Fruit fly (Drosophila melanogaster) whole organism, embryonic: Measurements from ENCODE around the gene sals.

Source experiments
- Asciz ChIP-seq: fragments of 200-800 bp; sonication (Bioruptor generic); optimal IDR thresholded peaks from 2 replicates; lab custom pipeline; 2017; ENCODE audit warnings: missing biosample characterization, mild to moderate bottlenecking, missing genetic modification characterization, missing genetic modification reagents
- CG11456 ChIP-seq: fragments of 200-800 bp; sonication (Bioruptor generic); IDR thresholded peaks from 3 replicates; pipeline ENCODE4 v1.3.6; 2022; ENCODE audit warnings: missing biosample characterization, missing genetic modification characterization
- CG11696 ChIP-seq: fragments of 200-800 bp; sonication (Bioruptor generic); IDR thresholded peaks from 2 replicates; pipeline ENCODE4 v1.3.6; 2022; ENCODE audit warnings: missing biosample characterization, missing genetic modification characterization
- CG12744 ChIP-seq: fragments of 200-800 bp; sonication (Bioruptor generic); optimal IDR thresholded peaks from 2 replicates; lab custom pipeline; 2016; ENCODE audit warnings: missing biosample characterization, missing genetic modification characterization
- CG12769 ChIP-seq: fragments of 200-800 bp; sonication (Bioruptor generic); optimal IDR thresholded peaks from 2 replicates; lab custom pipeline; 2019; ENCODE audit warnings: missing biosample characterization, mild to moderate bottlenecking, missing genetic modification characterization, moderate library complexity
- CG14014 ChIP-seq: fragments of 200-800 bp; sonication (Bioruptor generic); IDR thresholded peaks from 2 replicates; pipeline ENCODE4 v1.3.6; 2022; ENCODE audit warnings: missing biosample characterization, missing genetic modification characterization
- CG14050 ChIP-seq: fragments of 200-800 bp; sonication (Bioruptor generic); IDR thresholded peaks from 3 replicates; pipeline ENCODE4 v1.3.6; 2022; ENCODE audit warnings: missing biosample characterization, missing genetic modification characterization
- CG15601 ChIP-seq: fragments of 200-800 bp; sonication (Bioruptor generic); optimal IDR thresholded peaks from 3 replicates; lab custom pipeline; 2019; ENCODE audit warnings: missing biosample characterization, mild to moderate bottlenecking, missing genetic modification characterization, moderate library complexity
- CG1602 ChIP-seq: fragments of 200-800 bp; sonication (Bioruptor generic); optimal IDR thresholded peaks from 3 replicates; lab custom pipeline; 2016; ENCODE audit warnings: missing biosample characterization, missing genetic modification characterization
- CG16813 ChIP-seq: fragments of 200-800 bp; sonication (Bioruptor generic); IDR thresholded peaks from 3 replicates; pipeline ENCODE4 v1.3.6; 2022; ENCODE audit warnings: missing biosample characterization, missing genetic modification characterization; ENCODE audit not compliant: partially characterized antibody
- CG17186 ChIP-seq: fragments of 200-800 bp; sonication (Bioruptor generic); optimal IDR thresholded peaks from 3 replicates; lab custom pipeline; 2017; ENCODE audit warnings: missing biosample characterization, missing genetic modification reagents, missing genetic modification characterization
- CG18011 ChIP-seq: fragments of 200-800 bp; sonication (Bioruptor generic); optimal IDR thresholded peaks from 2 replicates; lab custom pipeline; 2017; ENCODE audit warnings: missing biosample characterization, missing genetic modification characterization, mild to moderate bottlenecking, moderate library complexity, missing genotype
- CG1832 ChIP-seq: fragments of 200-800 bp; sonication (Bioruptor generic); optimal IDR thresholded peaks from 2 replicates; lab custom pipeline; 2017; ENCODE audit warnings: missing biosample characterization, mild to moderate bottlenecking, missing genetic modification characterization, inconsistent platforms
- CG18476 ChIP-seq: fragments of 200-800 bp; sonication (Bioruptor generic); optimal IDR thresholded peaks from 2 replicates; lab custom pipeline; 2016; ENCODE audit warnings: missing biosample characterization, mild to moderate bottlenecking, missing genetic modification characterization
- CG2202 ChIP-seq: fragments of 200-800 bp; sonication (Bioruptor generic); optimal IDR thresholded peaks from 2 replicates; lab custom pipeline; 2018; ENCODE audit warnings: missing biosample characterization, mild to moderate bottlenecking, missing genetic modification characterization
- CG2875 ChIP-seq: fragments of 200-800 bp; sonication (Bioruptor generic); optimal IDR thresholded peaks from 2 replicates; lab custom pipeline; 2017; ENCODE audit warnings: missing biosample characterization, mild to moderate bottlenecking, missing genetic modification characterization, missing genetic modification reagents
- CG30403 ChIP-seq: fragments of 200-800 bp; sonication (Bioruptor generic); optimal IDR thresholded peaks from 3 replicates; lab custom pipeline; 2016; ENCODE audit warnings: missing biosample characterization, missing genetic modification characterization
- CG31388 ChIP-seq: fragments of 200-800 bp; sonication (Bioruptor generic); optimal IDR thresholded peaks from 2 replicates; lab custom pipeline; 2016; ENCODE audit warnings: missing biosample characterization, missing genetic modification characterization
- CG42726 ChIP-seq: fragments of 200-800 bp; sonication (Bioruptor generic); IDR thresholded peaks from 2 replicates; pipeline ENCODE4 v1.3.6; 2022; ENCODE audit warnings: missing biosample characterization, missing genetic modification characterization; ENCODE audit not compliant: partially characterized antibody
- CG4617 ChIP-seq: fragments of 200-800 bp; sonication (Bioruptor generic); optimal IDR thresholded peaks from 3 replicates; lab custom pipeline; 2016; ENCODE audit warnings: missing biosample characterization, missing genetic modification characterization, borderline replicate concordance
- CG6813 ChIP-seq: fragments of 200-800 bp; sonication (Bioruptor generic); optimal IDR thresholded peaks from 2 replicates; lab custom pipeline; 2017; ENCODE audit warnings: missing biosample characterization, missing genetic modification characterization, mild to moderate bottlenecking, moderate library complexity, missing genetic modification reagents
- CG8765 ChIP-seq: fragments of 200-800 bp; sonication (Bioruptor generic); IDR thresholded peaks from 2 replicates; pipeline ENCODE4 v1.3.6; 2022; ENCODE audit warnings: missing biosample characterization, missing genetic modification characterization
- CG8924 ChIP-seq: fragments of 200-800 bp; optimal IDR thresholded peaks from 3 replicates; lab custom pipeline; 2019; ENCODE audit warnings: missing biosample characterization, mild to moderate bottlenecking, missing genetic modification characterization, moderate library complexity
- CG9817 ChIP-seq: fragments of 200-800 bp; sonication (Bioruptor generic); optimal IDR thresholded peaks from 2 replicates; lab custom pipeline; 2018; ENCODE audit warnings: missing biosample characterization, mild to moderate bottlenecking, missing genetic modification characterization, moderate library complexity
- CG9876 ChIP-seq: fragments of 200-800 bp; sonication (Bioruptor generic); optimal IDR thresholded peaks from 2 replicates; lab custom pipeline; 2016; ENCODE audit warnings: missing biosample characterization, missing genetic modification characterization
- Chrac-16 ChIP-seq: fragments of 200-800 bp; sonication (Bioruptor generic); optimal IDR thresholded peaks from 3 replicates; lab custom pipeline; 2016; ENCODE audit warnings: missing biosample characterization, missing genetic modification characterization
- CkIIα-i1 ChIP-seq: fragments of 200-800 bp; sonication (Bioruptor generic); IDR thresholded peaks from 2 replicates; pipeline ENCODE4 v1.3.6; 2022; ENCODE audit warnings: missing biosample characterization, missing genetic modification characterization
- Deaf1 ChIP-seq: fragments of 200-800 bp; optimal IDR thresholded peaks from 3 replicates; lab custom pipeline; 2019; ENCODE audit warnings: missing biosample characterization, mild to moderate bottlenecking, missing genetic modification characterization, moderate library complexity
- Dll ChIP-seq: fragments of 200-800 bp; sonication (Bioruptor generic); IDR thresholded peaks from 4 replicates; pipeline ENCODE4 v1.3.6; 2022; ENCODE audit warnings: missing biosample characterization, missing genetic modification characterization; ENCODE audit not compliant: partially characterized antibody
- Dp ChIP-seq: fragments of 200-800 bp; sonication (Bioruptor generic); optimal IDR thresholded peaks from 2 replicates; lab custom pipeline; 2018; ENCODE audit warnings: missing biosample characterization, mild to moderate bottlenecking, missing genetic modification characterization, moderate library complexity
- HLH54F ChIP-seq: fragments of 200-800 bp; sonication (Bioruptor generic); optimal IDR thresholded peaks from 3 replicates; lab custom pipeline; 2016; ENCODE audit warnings: missing biosample characterization, missing genetic modification characterization
- MBD-R2 ChIP-seq: fragments of 200-800 bp; sonication (Bioruptor generic); IDR thresholded peaks from 2 replicates; pipeline ENCODE4 v1.3.6; 2022; ENCODE audit warnings: missing biosample characterization, missing genetic modification characterization
- Mes4 ChIP-seq: fragments of 200-800 bp; sonication (Bioruptor generic); optimal IDR thresholded peaks from 2 replicates; lab custom pipeline; 2016; ENCODE audit warnings: missing biosample characterization, missing genetic modification characterization
- Ptx1 ChIP-seq: fragments of 200-800 bp; sonication (Bioruptor generic); IDR thresholded peaks from 2 replicates; pipeline ENCODE4 v1.3.6; 2022; ENCODE audit warnings: missing biosample characterization, missing genetic modification characterization
- Spps ChIP-seq: fragments of 200-800 bp; sonication (Bioruptor generic); optimal IDR thresholded peaks from 2 replicates; lab custom pipeline; 2018; ENCODE audit warnings: missing biosample characterization, mild to moderate bottlenecking, missing genetic modification characterization
- ap ChIP-seq: fragments of 200-800 bp; sonication (Bioruptor generic); IDR thresholded peaks from 2 replicates; pipeline ENCODE4 v1.3.6; 2022; ENCODE audit warnings: missing biosample characterization, missing genetic modification characterization
- ash1 ChIP-seq: fragments of 200-800 bp; sonication (Bioruptor generic); optimal IDR thresholded peaks from 2 replicates; lab custom pipeline; 2018; ENCODE audit warnings: missing biosample characterization, mild to moderate bottlenecking, missing genetic modification characterization
- chinmo ChIP-seq: fragments of 200-800 bp; sonication (Bioruptor generic); IDR thresholded peaks from 4 replicates; pipeline ENCODE4 v1.3.6; 2022; ENCODE audit warnings: missing biosample characterization, missing genetic modification characterization; ENCODE audit not compliant: partially characterized antibody
- croc ChIP-seq: fragments of 200-800 bp; sonication (Bioruptor generic); conservative IDR thresholded peaks from 3 replicates; pipeline ENCODE4 v1.3.6; 2022; ENCODE audit warnings: missing biosample characterization, missing genetic modification characterization
- crp ChIP-seq, 2 experiments: fragments of 200-800 bp; sonication (Bioruptor generic); optimal IDR thresholded peaks; 2 replicates in 1 of 2; 3 replicates in 1 of 2; lab custom pipeline; 2017; ENCODE audit warnings: missing biosample characterization in 2 of 2, missing genetic modification characterization in 2 of 2, mild to moderate bottlenecking in 1 of 2, moderate library complexity in 1 of 2
- dan ChIP-seq: fragments of 200-800 bp; sonication (Bioruptor generic); IDR thresholded peaks from 2 replicates; pipeline ENCODE4 v1.3.6; 2022; ENCODE audit warnings: missing biosample characterization, missing genetic modification characterization
- fd3F ChIP-seq: fragments of 200-800 bp; sonication (Bioruptor generic); optimal IDR thresholded peaks from 2 replicates; lab custom pipeline; 2018; ENCODE audit warnings: missing biosample characterization, mild to moderate bottlenecking, missing genetic modification characterization, moderate library complexity
- luna ChIP-seq: fragments of 200-800 bp; sonication (Bioruptor generic); optimal IDR thresholded peaks from 2 replicates; lab custom pipeline; 2016; ENCODE audit warnings: missing biosample characterization, missing genetic modification characterization
- nmo ChIP-seq: fragments of 200-800 bp; sonication (Bioruptor generic); optimal IDR thresholded peaks from 2 replicates; lab custom pipeline; 2018; ENCODE audit warnings: missing biosample characterization, mild to moderate bottlenecking, missing genetic modification characterization, moderate library complexity
- psq ChIP-seq: fragments of 200-800 bp; sonication (Bioruptor generic); optimal IDR thresholded peaks from 2 replicates; lab custom pipeline; 2017; ENCODE audit warnings: missing biosample characterization, missing genetic modification characterization
- schlank ChIP-seq: fragments of 200-800 bp; sonication (Bioruptor generic); optimal IDR thresholded peaks from 2 replicates; lab custom pipeline; 2018; ENCODE audit warnings: missing biosample characterization, mild to moderate bottlenecking, missing genetic modification characterization
- tll ChIP-seq, 2 experiments: fragments of 200-800 bp in 1 of 2; fragments of >200 bp in 1 of 2; sonication (Bioruptor generic) in 1 of 2; optimal IDR thresholded peaks; 2 replicates each; lab custom pipeline; 2017 to 2019; ENCODE audit warnings: missing biosample characterization in 2 of 2, missing genetic modification characterization in 2 of 2, mild to moderate bottlenecking in 1 of 2, moderate library complexity in 1 of 2
- trem ChIP-seq: fragments of 200-800 bp; optimal IDR thresholded peaks from 3 replicates; lab custom pipeline; 2019; ENCODE audit warnings: missing biosample characterization, mild to moderate bottlenecking, missing genetic modification characterization, moderate library complexity
- vvl ChIP-seq: fragments of 200-800 bp; sonication (Bioruptor generic); IDR thresholded peaks from 2 replicates; pipeline ENCODE4 v1.3.6; 2022; ENCODE audit warnings: missing biosample characterization, missing genetic modification characterization

sals gene

DNA sequence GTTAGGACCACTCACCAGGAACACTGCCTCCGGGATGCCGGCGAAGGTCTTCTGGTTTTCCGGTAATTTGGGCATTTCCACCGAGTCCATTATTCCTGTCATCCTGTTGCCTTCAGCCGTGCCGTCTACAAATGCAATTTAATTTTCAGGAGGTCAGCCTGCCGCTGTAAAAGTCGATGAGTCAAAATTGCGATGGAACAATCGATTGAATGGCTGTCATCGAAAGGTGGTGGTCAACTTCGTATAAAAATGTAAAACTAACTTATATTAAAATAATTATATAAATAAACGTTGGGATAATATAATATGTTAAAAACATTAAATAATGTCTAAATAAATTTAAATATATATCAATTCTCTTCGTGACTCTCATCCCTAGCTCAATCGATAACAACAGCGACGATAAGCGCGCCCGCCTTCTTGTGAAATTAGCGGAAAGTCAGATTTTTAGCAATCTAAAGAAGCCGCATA lies 41.9 kb downstream of the sals start, which contains the start of the genes mgr and Irbp (continued):
- TF ChIP-seq CG17186: peak; percentile 40
- TF ChIP-seq schlank (tag; lab: Kevin White, UChicago): peak; percentile 66
- peak; percentile 92 for TF ChIP-seq CG9817
- TF ChIP-seq CG11456: peak; percentile 92
- no peak for TF ChIP-seq CkIIα-i1 (GFP tag; lab: Robert Waterston, UW)
- TF ChIP-seq ap (GFP tag; lab: Robert Waterston, UW): peak; percentile 88
- TF ChIP-seq Chrac-16 (GFP tag; lab: Kevin White, UChicago): peak; percentile 88
- TF ChIP-seq CG9876 (GFP tag; lab: Kevin White, UChicago): no peak
- peak; percentile 94 for TF ChIP-seq CG8924
- TF ChIP-seq chinmo (GFP tag; lab: Robert Waterston, UW): no peak
- TF ChIP-seq dan (GFP tag; lab: Robert Waterston, UW): peak; percentile 46; the same call in 1 of the 2 replicates
- TF ChIP-seq Ptx1 (GFP tag; lab: Robert Waterston, UW): peak; percentile 96
- TF ChIP-seq CG8765 (GFP tag; lab: Robert Waterston, UW): peak; percentile 90
- TF ChIP-seq Spps (tag; lab: Kevin White, UChicago): peak; percentile 93
- TF ChIP-seq MBD-R2: peak; percentile 97
- TF ChIP-seq CG6813 (GFP tag; lab: Kevin White, UChicago): peak; percentile 75
- peak; percentile 97 for TF ChIP-seq vvl
- TF ChIP-seq CG18476 (GFP tag; lab: Kevin White, UChicago): peak; percentile 80
- peak; percentile 80 for TF ChIP-seq CG11696 (GFP tag; lab: Robert Waterston, UW)
- TF ChIP-seq nmo: peak; percentile 95
- TF ChIP-seq psq (GFP tag; lab: Kevin White, UChicago): peak; percentile 80
- peak; percentile 92 for TF ChIP-seq CG30403 (GFP tag; lab: Kevin White, UChicago)
- no peak for TF ChIP-seq CG12744 (GFP tag; lab: Kevin White, UChicago)
- TF ChIP-seq HLH54F (GFP tag; lab: Kevin White, UChicago): peak; percentile 54
- no peak for TF ChIP-seq Asciz (GFP tag; lab: Kevin White, UChicago)
- no peak for TF ChIP-seq CG42726 (GFP tag; lab: Robert Waterston, UW)
- TF ChIP-seq CG31388 (GFP tag; lab: Kevin White, UChicago): peak; percentile 65
- TF ChIP-seq CG14050 (GFP tag; lab: Robert Waterston, UW): peak; percentile 90
- peak; percentile 11 for TF ChIP-seq Mes4 (GFP tag; lab: Kevin White, UChicago)
- TF ChIP-seq croc (GFP tag; lab: Robert Waterston, UW): peak; percentile 87
- TF ChIP-seq CG2875 (GFP tag; lab: Kevin White, UChicago): peak; percentile 79
- peak; percentile 47 for TF ChIP-seq CG4617 (GFP tag; lab: Kevin White, UChicago)
- no peak for TF ChIP-seq Deaf1
- peak in 1 of 2 experiments; percentile 86 for TF ChIP-seq tll (GFP tag; optimal IDR thresholded peaks at IDR 0.05; lab: Kevin White, UChicago)
- TF ChIP-seq CG14014 (GFP tag; lab: Robert Waterston, UW): peak; percentile 92
- peak; percentile 91 for TF ChIP-seq CG15601
- no peak for TF ChIP-seq CG1832 (GFP tag; lab: Kevin White, UChicago)
- peak; percentile 88 for TF ChIP-seq CG1602
- peak in 1 of 2 experiments; percentile 56 for TF ChIP-seq crp (GFP tag; optimal IDR thresholded peaks at IDR 0.05; lab: Kevin White, UChicago)
- peak; percentile 90 for TF ChIP-seq fd3F (GFP tag; lab: Kevin White, UChicago)
- TF ChIP-seq CG16813: peak; percentile 83
- peak; percentile 83 for TF ChIP-seq CG2202 (tag; lab: Kevin White, UChicago)
- TF ChIP-seq CG18011 (GFP tag; lab: Kevin White, UChicago): peak; percentile 83
- peak; percentile 36 for TF ChIP-seq ash1 (GFP tag; lab: Kevin White, UChicago)
- TF ChIP-seq luna (GFP tag; lab: Kevin White, UChicago): no peak
- peak; percentile 68 for TF ChIP-seq Dp (GFP tag; lab: Kevin White, UChicago)
- no peak for TF ChIP-seq CG12769 (tag; lab: Kevin White, UChicago)
- peak; percentile 93 for TF ChIP-seq Dll (GFP tag; lab: Robert Waterston, UW)
- TF ChIP-seq trem (tag; lab: Kevin White, UChicago): peak; percentile 95
